Worm (Caenorhabditis elegans): ENCODE results near the gene C35B1.3.

ce11 chrIV:4072027-4072426, 8.9 kb upstream of the C35B1.3 start, which contains the start of gene pqn-75:
- TF ChIP-seq hmg-4 (GFP tag; optimal IDR thresholded peaks at IDR 0.05) (no peak), ama-1 (optimal IDR thresholded peaks at IDR 0.05) (no peak), tbx-11 (GFP tag; IDR thresholded peaks at IDR 0.05) (no peak)
